Fruit fly (Drosophila melanogaster): ENCODE measurements around the gene CG34452.
A peak's percentile ranks its signal among the peaks of the same experiment; 100 is the strongest.

CG34452 gene

dm6 chr3L:15713932-15714492 is 26.3 kb upstream of the CG34452 start (continued):
- TF ChIP-seq jumu (GFP tag; optimal IDR thresholded peaks at IDR 0.05) = peak; percentile 53
- TF ChIP-seq CG2678 (tag; optimal IDR thresholded peaks at IDR 0.05) = peak; percentile 71
- TF ChIP-seq jigr1 (GFP tag; IDR thresholded peaks at IDR 0.05) = no peak
- 0 out of 3 replicates have a peak, but pooled peaks have one; percentile 27 for TF ChIP-seq CG17361 (GFP tag; IDR thresholded peaks at IDR 0.05)
- peak; percentile 35 for TF ChIP-seq CG4820 (GFP tag; optimal IDR thresholded peaks at IDR 0.05)
- no peak for TF ChIP-seq Stat92E (GFP tag; optimal IDR thresholded peaks at IDR 0.05)
- TF ChIP-seq CG7745 (tag; optimal IDR thresholded peaks at IDR 0.05) = no peak
- peak; percentile 22 for TF ChIP-seq CG17385 (GFP tag; optimal IDR thresholded peaks at IDR 0.05)
- no peak for TF ChIP-seq wor (GFP tag; IDR thresholded peaks at IDR 0.05)
- no peak for TF ChIP-seq zen2 (GFP tag; IDR thresholded peaks at IDR 0.05; ENCODE audit: partially characterized antibody)
- peak; percentile 64 for TF ChIP-seq Fer3 (tag; optimal IDR thresholded peaks at IDR 0.05)
- no peak for TF ChIP-seq CG3995 (GFP tag; optimal IDR thresholded peaks at IDR 0.05)
- TF ChIP-seq Pdp1 (GFP tag; optimal IDR thresholded peaks at IDR 0.05) = peak; percentile 15 to 51
- peak; percentile 7 for TF ChIP-seq CG7786 (GFP tag; optimal IDR thresholded peaks at IDR 0.05)
- TF ChIP-seq CG11504 (tag; optimal IDR thresholded peaks at IDR 0.05) = peak; percentile 37
- TF ChIP-seq klu (GFP tag; IDR thresholded peaks at IDR 0.05) = no peak
- TF ChIP-seq nom (GFP tag; optimal IDR thresholded peaks at IDR 0.05) = no peak
- TF ChIP-seq NC2α (GFP tag; optimal IDR thresholded peaks at IDR 0.05) = peak; percentile 61
- peak in 1 of 2 experiments; percentile 58 for TF ChIP-seq dpn (GFP tag; optimal IDR thresholded peaks at IDR 0.05)
- TF ChIP-seq nmo (GFP tag; optimal IDR thresholded peaks at IDR 0.05) = no peak
- TF ChIP-seq Hey (tag; optimal IDR thresholded peaks at IDR 0.05) = peak; percentile 62
- peak; percentile 38 for TF ChIP-seq scrt (GFP tag; optimal IDR thresholded peaks at IDR 0.05)
- TF ChIP-seq CG14667 (GFP tag; IDR thresholded peaks at IDR 0.05) = no peak
- TF ChIP-seq zfh2 (GFP tag; optimal IDR thresholded peaks at IDR 0.05) = no peak
- TF ChIP-seq Dfd (GFP tag; optimal IDR thresholded peaks at IDR 0.05) = no peak
- no peak for TF ChIP-seq Sin3A (optimal IDR thresholded peaks at IDR 0.05)
- peak; percentile 44 for TF ChIP-seq CG12219 (GFP tag; optimal IDR thresholded peaks at IDR 0.05)
- no peak for TF ChIP-seq bbx (GFP tag; IDR thresholded peaks at IDR 0.05; ENCODE audit: partially characterized antibody)
- TF ChIP-seq otp (GFP tag; IDR thresholded peaks at IDR 0.05) = peak; percentile 71; the same call in 2 of the 3 replicates
- TF ChIP-seq pb (GFP tag; optimal IDR thresholded peaks at IDR 0.05) = peak; percentile 48
- TF ChIP-seq HLH4C (GFP tag; IDR thresholded peaks at IDR 0.05; ENCODE audit: partially characterized antibody) = no peak
- TF ChIP-seq Camta (GFP tag; optimal IDR thresholded peaks at IDR 0.05) = peak; percentile 52
- TF ChIP-seq Max (GFP tag; optimal IDR thresholded peaks at IDR 0.05) = peak; percentile 34
- TF ChIP-seq peb (GFP tag; IDR thresholded peaks at IDR 0.05) = no peak
- no peak for TF ChIP-seq CG9932 (GFP tag; IDR thresholded peaks at IDR 0.05)
- no peak for TF ChIP-seq Ets65A (GFP tag)
- no peak for TF ChIP-seq hb (GFP tag; IDR thresholded peaks at IDR 0.05; ENCODE audit: partially characterized antibody)
- TF ChIP-seq CG4282 (GFP tag; optimal IDR thresholded peaks at IDR 0.05) = peak; percentile 0
- TF ChIP-seq Six4 (GFP tag; optimal IDR thresholded peaks at IDR 0.05) = no peak
- peak; percentile 28 for TF ChIP-seq CG2712 (tag; optimal IDR thresholded peaks at IDR 0.05)
- no peak for TF ChIP-seq CG6654 (GFP tag; optimal IDR thresholded peaks at IDR 0.05)
- TF ChIP-seq Mes4 (GFP tag; optimal IDR thresholded peaks at IDR 0.05) = peak; percentile 58
- peak; percentile 39 for TF ChIP-seq CG2120 (GFP tag; optimal IDR thresholded peaks at IDR 0.05)
- TF ChIP-seq fd64A (GFP tag; optimal IDR thresholded peaks at IDR 0.05) = peak; percentile 75
- TF ChIP-seq CG2875 (GFP tag; optimal IDR thresholded peaks at IDR 0.05) = peak; percentile 76
- TF ChIP-seq Drgx (GFP tag; IDR thresholded peaks at IDR 0.05) = no peak
- peak; percentile 45 for TF ChIP-seq CG12744 (GFP tag; optimal IDR thresholded peaks at IDR 0.05)
- TF ChIP-seq CG9727 (GFP tag; optimal IDR thresholded peaks at IDR 0.05) = peak; percentile 78
- peak; percentile 42 for TF ChIP-seq pum (GFP tag; optimal IDR thresholded peaks at IDR 0.05)
- peak; percentile 59 for TF ChIP-seq bcd (GFP tag; optimal IDR thresholded peaks at IDR 0.05)
- no peak for TF ChIP-seq dan (GFP tag; IDR thresholded peaks at IDR 0.05)
